Fruit fly (Drosophila melanogaster): ENCODE measurements around the gene MtnA.

- TF ChIP-seq psq (optimal IDR thresholded peaks at IDR 0.05) (no peak), usp (GFP tag; optimal IDR thresholded peaks at IDR 0.05) (no peak), Dll (optimal IDR thresholded peaks at IDR 0.05) (no peak), CG8478 (optimal IDR thresholded peaks at IDR 0.05) (no peak), pan (optimal IDR thresholded peaks at IDR 0.05) (no peak), EcR (GFP tag; optimal IDR thresholded peaks at IDR 0.05) (no peak)
Measured at dm6 chr3R:9783240-9783917, 791 bp downstream of the MtnA start.
